Fruit fly (Drosophila melanogaster): Measurements from ENCODE around the gene Pus10.

Gene Pus10

DNA sequence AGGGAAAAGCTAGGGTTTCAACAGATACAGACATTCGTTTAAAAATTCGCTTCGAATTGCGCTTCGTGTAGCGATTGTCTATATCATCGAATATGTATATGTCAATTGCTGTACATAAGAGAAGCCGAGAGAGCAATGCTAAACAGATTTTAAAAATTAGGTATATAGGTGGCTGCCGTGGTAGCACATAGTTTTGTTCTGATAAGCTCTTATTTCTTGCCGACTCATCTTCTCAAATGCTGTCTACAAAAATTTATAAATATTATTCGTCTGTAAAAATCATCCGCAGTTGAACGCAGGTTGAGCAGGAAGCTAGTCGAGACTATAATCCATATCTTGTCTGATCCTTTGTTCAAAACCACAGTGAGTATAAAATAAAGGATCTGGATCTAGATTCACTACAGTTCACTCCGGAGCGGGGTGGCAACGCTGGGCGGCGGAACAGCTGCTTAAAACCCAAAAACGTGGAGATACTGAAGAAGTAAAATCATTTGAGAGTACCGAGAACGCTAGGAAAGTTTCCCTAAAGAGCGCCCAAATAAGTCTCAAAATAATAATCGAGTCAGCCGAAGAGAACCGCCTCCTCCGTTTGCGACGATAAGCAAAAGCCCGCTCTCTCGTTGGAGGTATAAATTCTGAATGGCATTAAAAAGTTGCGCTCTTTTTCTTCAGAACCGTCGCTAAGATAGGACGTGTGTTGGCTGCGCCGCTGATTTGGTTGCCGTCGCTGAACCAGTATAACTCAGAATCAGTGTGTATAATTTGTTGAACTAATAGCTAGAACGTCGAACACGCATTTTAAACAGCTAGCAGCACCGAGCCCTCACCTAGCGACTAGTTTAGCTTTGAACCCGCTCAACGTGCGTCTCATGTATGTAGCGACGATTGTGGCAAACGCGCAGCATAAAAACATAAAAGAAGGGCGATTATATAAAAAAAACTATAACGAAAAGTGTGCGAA, 47.3 kb downstream of the Pus10 start:
- TF ChIP-seq EcR (GFP tag; optimal IDR thresholded peaks at IDR 0.05) (no peak), pan (optimal IDR thresholded peaks at IDR 0.05) (no peak), psq (optimal IDR thresholded peaks at IDR 0.05) (no peak), Dll (optimal IDR thresholded peaks at IDR 0.05) (no peak), CG8478 (optimal IDR thresholded peaks at IDR 0.05) (no peak), usp (GFP tag; optimal IDR thresholded peaks at IDR 0.05) (no peak)

DNA sequence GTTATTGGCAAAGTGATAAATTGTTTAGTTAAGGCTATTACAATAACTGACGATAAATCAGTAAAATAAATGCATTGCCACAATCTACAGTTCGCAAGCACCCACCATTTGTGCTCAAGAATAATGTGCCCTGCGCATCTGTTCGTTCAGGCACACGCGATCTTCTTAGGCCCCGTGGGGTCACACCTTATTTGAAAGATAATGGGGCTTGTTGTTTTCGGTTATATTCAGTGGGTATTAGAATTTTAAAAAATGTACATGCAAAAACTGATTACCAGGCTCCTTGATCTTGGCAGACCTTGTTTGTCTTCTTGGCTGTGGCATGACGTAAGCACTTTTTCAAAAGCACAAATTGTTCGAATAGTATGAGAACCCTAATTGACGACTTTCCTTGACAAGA, 48.1 kb downstream of the Pus10 start:
- TF ChIP-seq Dll (optimal IDR thresholded peaks at IDR 0.05): no peak
- TF ChIP-seq pan (optimal IDR thresholded peaks at IDR 0.05): no peak
- TF ChIP-seq psq (optimal IDR thresholded peaks at IDR 0.05): no peak
- no peak for TF ChIP-seq usp (GFP tag; optimal IDR thresholded peaks at IDR 0.05)
- no peak for TF ChIP-seq CG8478 (optimal IDR thresholded peaks at IDR 0.05)
- TF ChIP-seq EcR (GFP tag; optimal IDR thresholded peaks at IDR 0.05): no peak

- no peak for TF ChIP-seq psq (optimal IDR thresholded peaks at IDR 0.05)
- TF ChIP-seq pan (optimal IDR thresholded peaks at IDR 0.05): no peak
- no peak for TF ChIP-seq Dll (optimal IDR thresholded peaks at IDR 0.05)
- no peak for TF ChIP-seq CG8478 (optimal IDR thresholded peaks at IDR 0.05)
- no peak for TF ChIP-seq EcR (GFP tag; optimal IDR thresholded peaks at IDR 0.05)
- TF ChIP-seq usp (GFP tag; optimal IDR thresholded peaks at IDR 0.05): no peak
Observed at dm6 chr2L:106540-106939, 48.6 kb downstream of the Pus10 start, which contains the start of the genes Nhe1 and Sam-S. TSS of gene Nhe1 (minus strand) at chr2L:106732. TSS of gene Sam-S (plus strand) at chr2L:106903.
